Fruit fly (Drosophila melanogaster): Measurements from ENCODE around the gene CG17026.

The CG17026 gene

DNA sequence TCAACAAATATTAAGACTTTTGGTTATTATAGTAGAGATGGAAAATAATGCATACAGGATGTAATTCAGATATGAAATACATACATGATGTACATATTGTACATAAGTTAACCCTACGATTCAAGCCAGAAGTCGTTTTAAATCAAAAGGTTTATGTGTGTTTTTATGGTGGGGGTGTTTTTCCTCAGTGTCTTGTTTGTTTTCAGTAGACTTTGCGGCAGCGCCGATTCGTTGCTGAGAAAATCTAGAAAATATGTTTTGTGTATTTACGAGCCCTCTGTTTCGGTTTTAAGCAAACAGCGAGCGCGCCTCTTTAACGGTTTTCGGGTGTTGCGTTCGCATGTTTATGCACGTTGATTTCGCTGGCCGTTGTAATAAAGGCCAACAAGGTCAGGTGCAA is 21.3 kb upstream of the CG17026 start (continued):
- TF ChIP-seq psq (GFP tag; optimal IDR thresholded peaks at IDR 0.05), result no peak
- TF ChIP-seq trh (GFP tag; optimal IDR thresholded peaks at IDR 0.05), result no peak
- TF ChIP-seq vvl (GFP tag; IDR thresholded peaks at IDR 0.05), result 0 out of 2 replicates have a peak, but pooled peaks have one; percentile 18
- no peak for TF ChIP-seq salm (tag; optimal IDR thresholded peaks at IDR 0.05)
- TF ChIP-seq CG30020 (tag; optimal IDR thresholded peaks at IDR 0.05), result no peak
- no peak for TF ChIP-seq CG12299 (tag; optimal IDR thresholded peaks at IDR 0.05)
- TF ChIP-seq B-H1 (GFP tag; IDR thresholded peaks at IDR 0.05), result no peak
- no peak for TF ChIP-seq Doc3 (GFP tag; IDR thresholded peaks at IDR 0.05; ENCODE audit: partially characterized antibody)
- TF ChIP-seq nerfin-1 (tag; optimal IDR thresholded peaks at IDR 0.05), result peak; percentile 5
- TF ChIP-seq crol (GFP tag; IDR thresholded peaks at IDR 0.05), result no peak
- no peak for TF ChIP-seq tx (GFP tag; optimal IDR thresholded peaks at IDR 0.05)
- no peak for TF ChIP-seq HLH54F (GFP tag; optimal IDR thresholded peaks at IDR 0.05)
- no peak for TF ChIP-seq tin (GFP tag; optimal IDR thresholded peaks at IDR 0.05)
- no peak for TF ChIP-seq Vsx1 (GFP tag; optimal IDR thresholded peaks at IDR 0.05)
- TF ChIP-seq CG30431 (GFP tag; optimal IDR thresholded peaks at IDR 0.05), result no peak
- TF ChIP-seq Mad (GFP tag; optimal IDR thresholded peaks at IDR 0.05), result no peak
- TF ChIP-seq nom (GFP tag; optimal IDR thresholded peaks at IDR 0.05), result no peak
- TF ChIP-seq MBD-R2 (GFP tag; IDR thresholded peaks at IDR 0.05), result no peak
- TF ChIP-seq tll (GFP tag; optimal IDR thresholded peaks at IDR 0.05), result peak in 1 of 2 experiments; percentile 79
- peak; percentile 65 for TF ChIP-seq p53 (GFP tag; optimal IDR thresholded peaks at IDR 0.05)
- TF ChIP-seq fd102C (GFP tag; optimal IDR thresholded peaks at IDR 0.05), result no peak
- TF ChIP-seq btn (GFP tag; optimal IDR thresholded peaks at IDR 0.05), result no peak
- TF ChIP-seq CG32767 (GFP tag; IDR thresholded peaks at IDR 0.05), result no peak
- no peak for TF ChIP-seq ab (GFP tag; optimal IDR thresholded peaks at IDR 0.05)
- no peak for TF ChIP-seq CG13287 (GFP tag; IDR thresholded peaks at IDR 0.05; ENCODE audit: partially characterized antibody)
- no peak for TF ChIP-seq CG10959 (GFP tag; IDR thresholded peaks at IDR 0.05)
- peak; percentile 21; the same call in 1 of the 3 replicates for TF ChIP-seq row (GFP tag; IDR thresholded peaks at IDR 0.05)
- TF ChIP-seq Awh (GFP tag; IDR thresholded peaks at IDR 0.05), result no peak

DNA sequence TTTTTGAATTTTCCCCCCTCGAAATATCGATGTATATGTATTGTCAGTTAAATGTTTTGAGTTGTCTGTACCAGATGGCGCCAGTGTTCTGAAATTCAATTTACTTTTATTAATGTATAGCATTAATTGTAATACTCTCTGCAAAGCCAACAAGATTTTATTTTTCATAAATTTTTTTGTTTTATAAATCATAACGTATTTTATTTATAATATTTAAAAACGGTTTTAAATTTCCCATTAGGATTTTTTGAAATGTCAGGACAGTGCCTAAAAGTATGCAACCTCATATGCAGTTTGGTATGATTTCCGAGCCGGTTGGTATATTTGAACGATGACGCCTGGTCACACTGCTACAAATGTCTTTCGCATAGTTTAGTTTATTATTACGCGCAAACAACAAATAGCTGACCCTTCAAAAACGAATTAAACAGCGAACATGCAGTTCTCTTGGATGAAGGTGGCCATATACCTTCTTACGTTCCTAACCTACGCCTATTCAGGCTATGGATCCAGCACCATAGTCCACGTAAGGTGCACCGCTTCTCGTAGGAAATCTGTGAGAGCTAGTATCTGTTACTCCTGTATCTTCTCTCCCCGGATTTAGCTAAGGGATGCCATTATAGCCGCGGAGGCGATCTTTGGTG is 20.3 kb upstream of the CG17026 start, which contains the start of the genes Pka-C3 and GXIVsPLA2:
Gene Pka-C3, minus strand, starts transcription at position 14 of the 644 bp plus-strand sequence.
Gene GXIVsPLA2, plus strand, starts transcription at position 313 of the 644 bp plus-strand sequence.
- TF ChIP-seq exex (tag; optimal IDR thresholded peaks at IDR 0.05) (no peak), abd-A (tag; optimal IDR thresholded peaks at IDR 0.05) (peak; percentile 15), pita (GFP tag; optimal IDR thresholded peaks at IDR 0.05) (peak; percentile 29), tgo (GFP tag; IDR thresholded peaks at IDR 0.05) (no peak), Bgb (GFP tag; IDR thresholded peaks at IDR 0.05; ENCODE audit: partially characterized antibody) (0 out of 2 replicates have a peak, but pooled peaks have one; percentile 19), CoRest (tag; optimal IDR thresholded peaks at IDR 0.05) (peak; percentile 44), CG10267 (tag; optimal IDR thresholded peaks at IDR 0.05) (peak; percentile 66), Fer1 (GFP tag; optimal IDR thresholded peaks at IDR 0.05) (peak; percentile 38), CG3163 (GFP tag; optimal IDR thresholded peaks at IDR 0.05) (no peak), row (GFP tag; IDR thresholded peaks at IDR 0.05) (peak; percentile 9; the same call in 1 of the 3 replicates), Meics (GFP tag; optimal IDR thresholded peaks at IDR 0.05) (peak; percentile 5), CG6791 (GFP tag; IDR thresholded peaks at IDR 0.05; ENCODE audit: partially characterized antibody) (no peak), zfh2 (GFP tag; optimal IDR thresholded peaks at IDR 0.05) (no peak), CG8924 (tag; optimal IDR thresholded peaks at IDR 0.05) (peak; percentile 32), Sox100B (GFP tag; optimal IDR thresholded peaks at IDR 0.05) (peak; percentile 24), CG8388 (GFP tag; optimal IDR thresholded peaks at IDR 0.05) (peak; percentile 0), grau (tag; optimal IDR thresholded peaks at IDR 0.05) (peak; percentile 31), CG10209 (GFP tag; optimal IDR thresholded peaks at IDR 0.05) (no peak), pzg (GFP tag; optimal IDR thresholded peaks at IDR 0.05) (peak; percentile 57), stwl (tag; optimal IDR thresholded peaks at IDR 0.05) (peak; percentile 64), CG3847 (GFP tag; IDR thresholded peaks at IDR 0.05) (0 out of 2 replicates have a peak, but pooled peaks have one; percentile 10), CG15696 (tag; optimal IDR thresholded peaks at IDR 0.05) (peak; percentile 19), CG31441 (GFP tag; IDR thresholded peaks at IDR 0.05) (peak; percentile 49; the same call in 1 of the 2 replicates)

Data from whole organism, embryonic.